Worm (Caenorhabditis elegans) whole organism, young adult: ENCODE data around the gene col-146.

Experiments
- B0035.1 ChIP-seq: sonication (generic microtip); optimal IDR thresholded peaks from 2 replicates; lab custom pipeline; 2016; ENCODE audit warnings: missing genetic modification characterization, mild to moderate bottlenecking, missing compliant biosample characterization, missing genotype, missing genetic modification reagents
- B0261.1 ChIP-seq: sonication (generic microtip); optimal IDR thresholded peaks from 2 replicates; lab custom pipeline; 2016; ENCODE audit warnings: mild to moderate bottlenecking, missing genetic modification characterization, moderate library complexity, missing compliant biosample characterization
- F23B12.7 ChIP-seq: sonication (generic microtip); optimal IDR thresholded peaks from 2 replicates; lab custom pipeline; 2017; ENCODE audit warnings: missing genetic modification characterization, mild to moderate bottlenecking, missing compliant biosample characterization, antibody characterized with exemption, moderate library complexity; ENCODE audit not compliant: insufficient read depth
- F39B2.1 ChIP-seq: fragments of 200-800 bp; sonication (Bioruptor generic); IDR thresholded peaks from 2 replicates; pipeline ENCODE4 v1.3.6; 2022; ENCODE audit warnings: missing genetic modification reagents, missing genetic modification characterization, missing compliant biosample characterization
- K11D2.4 ChIP-seq: fragments of 200-800 bp; sonication (Bioruptor generic); IDR thresholded peaks from 2 replicates; pipeline ENCODE4 v1.3.6; 2022; ENCODE audit warnings: missing genetic modification reagents, missing genetic modification characterization, missing compliant biosample characterization
- T07F8.4 ChIP-seq: sonication (generic microtip); optimal IDR thresholded peaks from 2 replicates; lab custom pipeline; 2016; ENCODE audit warnings: mild to moderate bottlenecking, missing genetic modification characterization, moderate library complexity, missing compliant biosample characterization
- T26A5.8 ChIP-seq: sonication (generic microtip); optimal IDR thresholded peaks from 2 replicates; lab custom pipeline; 2016; ENCODE audit warnings: missing genetic modification characterization, missing compliant biosample characterization
- Y67H2A.10 ChIP-seq: fragments of 200-800 bp; sonication (Bioruptor generic); conservative IDR thresholded peaks from 2 replicates; pipeline ENCODE4 v1.3.6; 2022; ENCODE audit warnings: missing genetic modification reagents, missing genetic modification characterization, missing compliant biosample characterization
- ama-1 ChIP-seq, 3 experiments: fragments of 150-350 bp in 1 of 3; sonication (generic microtip) in 2 of 3; optimal IDR thresholded peaks; 2 replicates each; lab custom pipeline; 2014 to 2018; ENCODE audit warnings: missing biosample characterization in 2 of 3, missing genetic modification characterization in 2 of 3, missing genetic modification reagents in 2 of 3
- attf-3 ChIP-seq: fragments of 200-800 bp; sonication (Bioruptor generic); conservative IDR thresholded peaks from 2 replicates; pipeline ENCODE4 v1.3.6; 2022; ENCODE audit warnings: missing genetic modification reagents, missing genetic modification characterization, missing compliant biosample characterization
- ceh-79 ChIP-seq: sonication (generic microtip); optimal IDR thresholded peaks from 2 replicates; lab custom pipeline; 2017; ENCODE audit warnings: mild to moderate bottlenecking, missing genetic modification characterization, missing compliant biosample characterization
- dox-1 ChIP-seq: fragments of 200-800 bp; sonication (Bioruptor generic); IDR thresholded peaks from 2 replicates; pipeline ENCODE4 v1.3.6; 2022; ENCODE audit warnings: missing genetic modification reagents, missing genetic modification characterization, missing compliant biosample characterization
- dpff-1 ChIP-seq: sonication (generic microtip); optimal IDR thresholded peaks from 2 replicates; lab custom pipeline; 2017; ENCODE audit warnings: mild to moderate bottlenecking, missing genetic modification characterization, missing compliant biosample characterization
- dpl-1 ChIP-seq: fragments of 150-350 bp; optimal IDR thresholded peaks from 2 replicates; lab custom pipeline; 2014; ENCODE audit warnings: missing biosample characterization, missing genetic modification reagents, missing genetic modification characterization
- efl-1 ChIP-seq: fragments of 150-350 bp; optimal IDR thresholded peaks from 2 replicates; lab custom pipeline; 2014; ENCODE audit warnings: missing biosample characterization, missing genetic modification reagents, missing genetic modification characterization
- egl-44 ChIP-seq: fragments of 200-800 bp; sonication (Bioruptor generic); IDR thresholded peaks from 2 replicates; pipeline ENCODE4 v1.3.6; 2022; ENCODE audit warnings: missing genetic modification reagents, missing genetic modification characterization, missing compliant biosample characterization
- egrh-3 ChIP-seq: fragments of 200-800 bp; sonication (Bioruptor generic); IDR thresholded peaks from 2 replicates; pipeline ENCODE4 v1.3.6; 2022; ENCODE audit warnings: missing genetic modification reagents, missing genetic modification characterization, missing compliant biosample characterization
- fkh-3 ChIP-seq: sonication (generic microtip); optimal IDR thresholded peaks from 2 replicates; lab custom pipeline; 2016; ENCODE audit warnings: mild to moderate bottlenecking, missing genetic modification characterization, missing compliant biosample characterization
- him-1 ChIP-seq: sonication (generic microtip); optimal IDR thresholded peaks from 2 replicates; lab custom pipeline; 2016; ENCODE audit warnings: missing genotype, missing genetic modification reagents, missing genetic modification characterization, missing compliant biosample characterization
- hmg-20 ChIP-seq: fragments of 200-800 bp; sonication (Bioruptor generic); IDR thresholded peaks from 2 replicates; pipeline ENCODE4 v1.3.6; 2022; ENCODE audit warnings: missing genetic modification reagents, missing genetic modification characterization, missing compliant biosample characterization
- lag-1 ChIP-seq: fragments of 200-800 bp; sonication (Bioruptor generic); IDR thresholded peaks from 2 replicates; pipeline ENCODE4 v1.3.6; 2022; ENCODE audit warnings: missing genetic modification reagents, missing genetic modification characterization, missing compliant biosample characterization
- let-607 ChIP-seq, 2 experiments: fragments of 200-800 bp in 1 of 2; sonication (Bioruptor generic) in 1 of 2; sonication (generic microtip) in 1 of 2; optimal IDR thresholded peaks; 2 replicates each; lab custom pipeline; 2016 to 2018; ENCODE audit warnings: mild to moderate bottlenecking in 2 of 2, missing compliant biosample characterization in 2 of 2, missing genetic modification characterization in 2 of 2, moderate library complexity in 2 of 2, missing genotype in 1 of 2
- lin-35 ChIP-seq, 3 experiments: fragments of 150-350 bp in 2 of 3; sonication (generic microtip) in 1 of 3; optimal IDR thresholded peaks; 2 replicates each; lab custom pipeline; 2014 to 2018; ENCODE audit warnings: missing biosample characterization in 3 of 3, missing genetic modification characterization in 3 of 3, missing genetic modification reagents in 3 of 3
- lsy-27 ChIP-seq: sonication (generic microtip); optimal IDR thresholded peaks from 2 replicates; lab custom pipeline; 2017; ENCODE audit warnings: missing genetic modification characterization, mild to moderate bottlenecking, missing compliant biosample characterization, antibody characterized with exemption, missing genotype, borderline replicate concordance; ENCODE audit not compliant: insufficient read depth
- madf-6 ChIP-seq: fragments of 200-800 bp; sonication (Bioruptor generic); IDR thresholded peaks from 2 replicates; pipeline ENCODE4 v1.3.6; 2022; ENCODE audit warnings: missing genetic modification reagents, missing genetic modification characterization, missing compliant biosample characterization
- nfyb-1 ChIP-seq: fragments of 200-800 bp; sonication (Bioruptor generic); IDR thresholded peaks from 2 replicates; pipeline ENCODE4 v1.3.6; 2022; ENCODE audit warnings: missing genetic modification reagents, missing genetic modification characterization, missing compliant biosample characterization
- nhr-120 ChIP-seq: fragments of 200-800 bp; sonication (Bioruptor generic); IDR thresholded peaks from 2 replicates; pipeline ENCODE4 v1.3.6; 2022; ENCODE audit warnings: missing genetic modification characterization, missing compliant biosample characterization
- nhr-80 ChIP-seq: sonication (generic microtip); optimal IDR thresholded peaks from 2 replicates; lab custom pipeline; 2016; ENCODE audit warnings: missing genetic modification characterization, missing compliant biosample characterization
- pha-4 ChIP-seq: fragments of 150-350 bp; sonication (generic microtip); optimal IDR thresholded peaks from 2 replicates; lab custom pipeline; 2014; ENCODE audit warnings: missing biosample characterization, missing genetic modification reagents, missing genetic modification characterization
- rec-8 ChIP-seq, 2 experiments: sonication (generic microtip); optimal IDR thresholded peaks; 2 replicates each; lab custom pipeline; 2016; ENCODE audit warnings: mild to moderate bottlenecking in 2 of 2, missing genetic modification characterization in 2 of 2, missing genetic modification reagents in 2 of 2, missing genotype in 2 of 2, missing biosample characterization in 1 of 2, missing compliant biosample characterization in 1 of 2, moderate library complexity in 1 of 2
- snpc-1.3 ChIP-seq: sonication (generic microtip); optimal IDR thresholded peaks from 2 replicates; lab custom pipeline; 2017; ENCODE audit warnings: missing genetic modification characterization, mild to moderate bottlenecking, missing compliant biosample characterization, antibody characterized with exemption, moderate library complexity, missing genotype, missing genetic modification reagents; ENCODE audit not compliant: insufficient read depth
- snpc-4 ChIP-seq, 5 experiments: fragments of 150-350 bp in 1 of 5; sonication (generic microtip) in 4 of 5; optimal IDR thresholded peaks; 2 replicates each; lab custom pipeline; 2014 to 2018; ENCODE audit warnings: missing genetic modification characterization in 5 of 5, missing biosample characterization in 3 of 5, antibody characterized with exemption in 2 of 5, mild to moderate bottlenecking in 2 of 5, missing compliant biosample characterization in 2 of 5, missing genotype in 2 of 5, moderate library complexity in 2 of 5, missing genetic modification reagents in 1 of 5
- tbx-9 ChIP-seq: sonication (generic microtip); optimal IDR thresholded peaks from 2 replicates; lab custom pipeline; 2016; ENCODE audit warnings: borderline replicate concordance, missing genetic modification characterization, inconsistent platforms, missing compliant biosample characterization
- unc-130 ChIP-seq: sonication (generic microtip); optimal IDR thresholded peaks from 2 replicates; lab custom pipeline; 2016; ENCODE audit warnings: missing genetic modification reagents, missing genetic modification characterization, missing compliant biosample characterization
- xnd-1 ChIP-seq: sonication (generic microtip); optimal IDR thresholded peaks from 2 replicates; lab custom pipeline; 2016; ENCODE audit warnings: missing genotype, missing genetic modification reagents, missing genetic modification characterization, missing compliant biosample characterization
- zfh-2 ChIP-seq: fragments of 200-800 bp; sonication (Bioruptor generic); conservative IDR thresholded peaks from 2 replicates; pipeline ENCODE4 v1.3.6; 2022; ENCODE audit warnings: missing genetic modification reagents, missing genetic modification characterization, missing compliant biosample characterization
- zim-3 ChIP-seq: sonication (generic microtip); optimal IDR thresholded peaks from 2 replicates; lab custom pipeline; 2017; ENCODE audit warnings: mild to moderate bottlenecking, missing genetic modification characterization, moderate library complexity, missing compliant biosample characterization
- ztf-26 ChIP-seq: sonication (generic microtip); optimal IDR thresholded peaks from 2 replicates; lab custom pipeline; 2017; ENCODE audit warnings: missing genetic modification characterization, missing compliant biosample characterization
- ztf-6 ChIP-seq: fragments of 200-800 bp; sonication (Bioruptor generic); IDR thresholded peaks from 2 replicates; pipeline ENCODE4 v1.3.6; 2022; ENCODE audit warnings: missing genetic modification reagents, missing genetic modification characterization, missing compliant biosample characterization

The col-146 gene

ce11 chrV:9608256-9608655 lies 21.5 kb upstream of the col-146 start, which contains the start of gene dop-2:
dop-2 (plus strand) TSS chrV:9608556.
- TF ChIP-seq T07F8.4 (tag; lab: Kevin White, UChicago), result no peak
- no peak for TF ChIP-seq dpff-1
- no peak for TF ChIP-seq tbx-9 (tag; lab: Kevin White, UChicago)
- no peak for TF ChIP-seq pha-4
- TF ChIP-seq snpc-1.3 (tag; lab: Kevin White, UChicago), result no peak
- TF ChIP-seq efl-1 (GFP tag; lab: Kevin White, UChicago), result no peak
- no peak for TF ChIP-seq T26A5.8 (tag; lab: Kevin White, UChicago)
- no peak for TF ChIP-seq nfyb-1
- no peak for TF ChIP-seq madf-6
- no peak for TF ChIP-seq Y67H2A.10

- no peak for TF ChIP-seq nfyb-1
- no peak for TF ChIP-seq ztf-6 (GFP tag; lab: Robert Waterston, UW)
- no peak for TF ChIP-seq B0261.1 (tag; lab: Kevin White, UChicago)
- no peak for TF ChIP-seq K11D2.4 (GFP tag; lab: Robert Waterston, UW)
- TF ChIP-seq lin-35 (GFP tag; optimal IDR thresholded peaks at IDR 0.05; lab: Kevin White, UChicago), result no peak
- TF ChIP-seq attf-3 (GFP tag; lab: Robert Waterston, UW), result no peak
Observed at ce11 chrV:9609217-9609616, 20.5 kb upstream of the col-146 start.

ce11 chrV:9615725-9616124 lies 14.0 kb upstream of the col-146 start, which contains the start of gene pqn-63:
pqn-63 (plus strand) TSS chrV:9616031.
- TF ChIP-seq let-607 (tag; optimal IDR thresholded peaks at IDR 0.05; lab: Kevin White, UChicago) (peak; percentile 73 to 93), lsy-27 (tag; lab: Kevin White, UChicago) (no peak), rec-8 (tag; optimal IDR thresholded peaks at IDR 0.05; lab: Kevin White, UChicago) (no peak), nhr-80 (tag; lab: Kevin White, UChicago) (peak; percentile 19), ztf-26 (tag; lab: Kevin White, UChicago) (no peak)

DNA sequence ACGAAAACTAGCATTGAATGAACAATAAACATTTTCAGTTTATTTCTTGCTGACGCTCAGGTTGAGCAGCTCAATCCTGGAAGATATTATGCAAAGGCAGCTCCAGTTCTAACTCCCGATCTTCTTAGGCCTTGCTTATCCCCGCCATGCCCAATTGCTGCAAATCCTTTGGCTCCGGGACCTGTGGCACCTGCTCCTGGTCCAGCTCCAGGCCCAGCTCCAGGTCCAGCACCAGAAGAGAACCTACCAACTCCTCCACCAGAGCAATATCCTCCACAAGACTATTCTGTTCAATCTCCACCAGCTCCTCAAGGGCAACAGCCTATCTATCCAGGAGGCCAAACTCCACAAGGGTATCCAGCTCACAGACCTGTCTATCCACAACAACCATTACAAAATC lies 13.6 kb upstream of the col-146 start:
- TF ChIP-seq F23B12.7 (tag; lab: Kevin White, UChicago), result no peak
- no peak for TF ChIP-seq xnd-1 (tag; lab: Kevin White, UChicago)
- TF ChIP-seq unc-130 (GFP tag; lab: Kevin White, UChicago), result no peak
- TF ChIP-seq hmg-20 (GFP tag; lab: Robert Waterston, UW), result no peak
- no peak for TF ChIP-seq lag-1 (GFP tag; lab: Robert Waterston, UW)
- 0 out of 2 replicates have a peak, but pooled peaks have one; percentile 26 for TF ChIP-seq egrh-3
- TF ChIP-seq ztf-6 (GFP tag; lab: Robert Waterston, UW), result no peak
- TF ChIP-seq ceh-79 (tag; lab: Kevin White, UChicago), result no peak
- TF ChIP-seq zfh-2 (GFP tag; lab: Robert Waterston, UW), result peak; percentile 61

DNA sequence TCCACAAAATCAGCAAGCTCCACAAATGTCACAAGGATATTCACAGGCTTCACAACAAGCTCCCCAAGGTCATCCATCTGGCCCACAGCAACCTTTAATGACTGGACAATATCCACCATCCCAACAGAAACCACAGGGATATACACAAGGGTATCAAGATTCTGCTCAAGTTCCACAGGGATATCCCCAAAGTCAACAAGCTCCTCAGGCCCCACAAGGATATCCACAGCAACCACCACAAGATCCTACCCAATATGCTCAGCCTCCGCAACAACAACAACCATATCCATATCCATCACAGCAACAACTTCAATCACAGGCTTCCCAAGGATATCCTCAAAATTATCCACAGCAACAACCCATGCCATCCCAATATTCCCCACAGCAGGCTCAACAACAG lies 13.1 kb upstream of the col-146 start:
- TF ChIP-seq attf-3 (GFP tag; lab: Robert Waterston, UW) (no peak), fkh-3 (tag; lab: Kevin White, UChicago) (no peak), egl-44 (GFP tag; lab: Robert Waterston, UW) (no peak), F39B2.1 (GFP tag; lab: Robert Waterston, UW) (no peak), dox-1 (no peak), lag-1 (GFP tag; lab: Robert Waterston, UW) (no peak), hmg-20 (GFP tag; lab: Robert Waterston, UW) (no peak), ama-1 (optimal IDR thresholded peaks at IDR 0.05; lab: Kevin White, UChicago) (no peak), ama-1 (GFP tag; optimal IDR thresholded peaks at IDR 0.05; lab: Kevin White, UChicago) (no peak), nhr-80 (tag; lab: Kevin White, UChicago) (no peak), dpl-1 (no peak), nhr-120 (GFP tag; lab: Robert Waterston, UW) (no peak), B0035.1 (tag; lab: Kevin White, UChicago) (no peak), F23B12.7 (tag; lab: Kevin White, UChicago) (no peak), him-1 (tag; lab: Kevin White, UChicago) (no peak), zim-3 (tag; lab: Kevin White, UChicago) (no peak), snpc-4 (GFP tag; optimal IDR thresholded peaks at IDR 0.05; lab: Kevin White, UChicago) (no peak), snpc-4 (tag; optimal IDR thresholded peaks at IDR 0.05; lab: Kevin White, UChicago) (no peak), snpc-1.3 (tag; lab: Kevin White, UChicago) (no peak)
